Fruit fly (Drosophila melanogaster) whole organism, embryonic: ENCODE measurements around the gene CG42671.

Experiments used
- Atf6 ChIP-seq: fragments of 200-800 bp; sonication (Bioruptor generic); IDR thresholded peaks from 2 replicates; pipeline ENCODE4 v1.3.6; 2022; ENCODE audit warnings: missing biosample characterization, missing genetic modification characterization
- Awh ChIP-seq: fragments of 200-800 bp; sonication (Bioruptor generic); IDR thresholded peaks from 2 replicates; pipeline ENCODE4, ENCODE4 v1.3.6; 2022; ENCODE audit warnings: missing biosample characterization, missing genetic modification characterization
- BEAF-32 ChIP-seq: fragments of 200-800 bp; sonication (Bioruptor generic); optimal IDR thresholded peaks from 3 replicates; lab custom pipeline; 2017; ENCODE audit warnings: missing biosample characterization, missing genetic modification characterization, mild to moderate bottlenecking, moderate library complexity, missing genetic modification reagents
- CG10654 ChIP-seq: fragments of 200-800 bp; sonication (Bioruptor generic); optimal IDR thresholded peaks from 2 replicates; lab custom pipeline; 2016; ENCODE audit warnings: missing biosample characterization, missing genetic modification characterization
- CG11247 ChIP-seq: fragments of 200-800 bp; sonication (Bioruptor generic); IDR thresholded peaks from 2 replicates; pipeline ENCODE4 v1.3.6; 2022; ENCODE audit warnings: missing biosample characterization, missing genetic modification characterization
- CG11398 ChIP-seq: fragments of 200-800 bp; sonication (Bioruptor generic); optimal IDR thresholded peaks from 2 replicates; lab custom pipeline; 2016; ENCODE audit warnings: missing biosample characterization, missing genetic modification characterization
- CG1603 ChIP-seq: fragments of 200-800 bp; sonication (Bioruptor generic); optimal IDR thresholded peaks from 2 replicates; lab custom pipeline; 2019; ENCODE audit warnings: missing biosample characterization, mild to moderate bottlenecking, missing genetic modification characterization, moderate library complexity
- CG17612 ChIP-seq: fragments of 200-800 bp; sonication (Bioruptor generic); IDR thresholded peaks from 2 replicates; pipeline ENCODE4 v1.3.6; 2022; ENCODE audit warnings: missing biosample characterization, missing genetic modification characterization
- CG17802 ChIP-seq: fragments of 200-800 bp; sonication (Bioruptor generic); optimal IDR thresholded peaks from 2 replicates; lab custom pipeline; 2018; ENCODE audit warnings: missing biosample characterization, mild to moderate bottlenecking, missing genetic modification characterization, moderate library complexity
- CG2120 ChIP-seq: fragments of 200-800 bp; sonication (Bioruptor generic); optimal IDR thresholded peaks from 3 replicates; lab custom pipeline; 2016; ENCODE audit warnings: missing biosample characterization, missing genetic modification characterization
- CG2712 ChIP-seq: fragments of 200-800 bp; optimal IDR thresholded peaks from 3 replicates; lab custom pipeline; 2019; ENCODE audit warnings: missing biosample characterization, mild to moderate bottlenecking, missing genetic modification characterization, moderate library complexity
- CG32767 ChIP-seq: fragments of 200-800 bp; sonication (Bioruptor generic); IDR thresholded peaks from 2 replicates; pipeline ENCODE4 v1.3.6; 2022; ENCODE audit warnings: missing biosample characterization, missing genetic modification characterization
- CG3281 ChIP-seq: fragments of 200-800 bp; sonication (Bioruptor generic); optimal IDR thresholded peaks from 3 replicates; lab custom pipeline; 2017; ENCODE audit warnings: missing biosample characterization, mild to moderate bottlenecking, missing genetic modification characterization
- CG4282 ChIP-seq: fragments of 200-800 bp; sonication (Bioruptor generic); optimal IDR thresholded peaks from 2 replicates; lab custom pipeline; 2016; ENCODE audit warnings: missing biosample characterization, missing genetic modification characterization
- CG6272 ChIP-seq: fragments of 200-800 bp; sonication (Bioruptor generic); IDR thresholded peaks from 2 replicates; pipeline ENCODE4 v1.3.6; 2022; ENCODE audit warnings: missing biosample characterization, missing genetic modification characterization
- CG7786 ChIP-seq: fragments of 200-800 bp; sonication (Bioruptor generic); optimal IDR thresholded peaks from 2 replicates; lab custom pipeline; 2016; ENCODE audit warnings: missing biosample characterization, missing genetic modification characterization
- CG8290 ChIP-seq, 3 experiments: fragments of 200-800 bp; sonication (Bioruptor generic); optimal IDR thresholded peaks; 2 replicates each; lab custom pipeline; 2016 to 2019; ENCODE audit warnings: missing biosample characterization in 3 of 3, missing genetic modification characterization in 3 of 3, mild to moderate bottlenecking in 2 of 3, moderate library complexity in 1 of 3
- CG9797 ChIP-seq: fragments of 200-800 bp; sonication (Bioruptor generic); optimal IDR thresholded peaks from 3 replicates; lab custom pipeline; 2018; ENCODE audit warnings: missing biosample characterization, mild to moderate bottlenecking, missing genetic modification characterization
- CrebB ChIP-seq: fragments of 200-800 bp; sonication (Bioruptor generic); optimal IDR thresholded peaks from 3 replicates; lab custom pipeline; 2018; ENCODE audit warnings: missing biosample characterization, mild to moderate bottlenecking, missing genetic modification characterization
- Elba2 ChIP-seq: fragments of 200-800 bp; sonication (Bioruptor generic); optimal IDR thresholded peaks from 3 replicates; lab custom pipeline; 2016; ENCODE audit warnings: missing biosample characterization, missing genetic modification characterization
- HmgD ChIP-seq: fragments of 200-800 bp; sonication (Bioruptor generic); optimal IDR thresholded peaks from 3 replicates; lab custom pipeline; 2016; ENCODE audit warnings: missing biosample characterization, missing genetic modification characterization
- Lim3 ChIP-seq: fragments of 200-800 bp; sonication (Bioruptor generic); IDR thresholded peaks from 2 replicates; pipeline ENCODE4 v1.3.6; 2022; ENCODE audit warnings: missing biosample characterization, missing genetic modification characterization
- Meics ChIP-seq: fragments of 200-800 bp; sonication (Bioruptor generic); optimal IDR thresholded peaks from 2 replicates; lab custom pipeline; 2017; ENCODE audit warnings: missing biosample characterization, mild to moderate bottlenecking, missing genetic modification characterization
- NC2α ChIP-seq: fragments of 200-800 bp; sonication (Bioruptor generic); optimal IDR thresholded peaks from 2 replicates; lab custom pipeline; 2016; ENCODE audit warnings: missing biosample characterization, missing genetic modification characterization
- Pdp1 ChIP-seq, 2 experiments: fragments of 200-800 bp; sonication (Bioruptor generic); optimal IDR thresholded peaks; 3 replicates each; lab custom pipeline; 2016; ENCODE audit warnings: missing biosample characterization in 2 of 2, missing genetic modification characterization in 2 of 2, mild to moderate bottlenecking in 1 of 2, moderate library complexity in 1 of 2
- TFAM ChIP-seq: fragments of 200-800 bp; sonication (Bioruptor generic); optimal IDR thresholded peaks from 2 replicates; lab custom pipeline; 2017; ENCODE audit warnings: missing biosample characterization, missing genetic modification characterization, inconsistent platforms
- Tbp ChIP-seq: fragments of >200 bp; optimal IDR thresholded peaks from 2 replicates; lab custom pipeline; 2018; ENCODE audit warnings: missing biosample characterization, missing genetic modification characterization
- Usf ChIP-seq: fragments of 200-800 bp; sonication (Bioruptor generic); optimal IDR thresholded peaks from 2 replicates; lab custom pipeline; 2017; ENCODE audit warnings: missing genotype, missing biosample characterization, missing genetic modification characterization
- ac ChIP-seq: fragments of 200-800 bp; sonication (Bioruptor generic); optimal IDR thresholded peaks from 3 replicates; lab custom pipeline; 2017; ENCODE audit warnings: missing biosample characterization, mild to moderate bottlenecking, missing genetic modification characterization
- al ChIP-seq: fragments of 200-800 bp; sonication (Bioruptor generic); IDR thresholded peaks from 2 replicates; pipeline ENCODE4 v1.3.6; 2022; ENCODE audit warnings: missing biosample characterization, missing genetic modification characterization
- ara ChIP-seq: fragments of 200-800 bp; sonication (Bioruptor generic); IDR thresholded peaks from 2 replicates; pipeline ENCODE4 v1.3.6; 2022; ENCODE audit warnings: missing biosample characterization, missing genetic modification characterization
- btn ChIP-seq: fragments of 200-800 bp; sonication (Bioruptor generic); optimal IDR thresholded peaks from 2 replicates; lab custom pipeline; 2016; ENCODE audit warnings: missing biosample characterization, missing genetic modification characterization
- cas ChIP-seq: fragments of 200-800 bp; sonication (Bioruptor generic); IDR thresholded peaks from 2 replicates; pipeline ENCODE4 v1.3.6; 2022; ENCODE audit warnings: missing biosample characterization, missing genetic modification characterization
- crc ChIP-seq: fragments of 200-800 bp; sonication (Bioruptor generic); optimal IDR thresholded peaks from 2 replicates; lab custom pipeline; 2016; ENCODE audit warnings: missing biosample characterization, missing genetic modification characterization
- crol ChIP-seq: fragments of 200-800 bp; sonication (Bioruptor generic); IDR thresholded peaks from 2 replicates; pipeline ENCODE4 v1.3.6; 2022; ENCODE audit warnings: missing biosample characterization, missing genetic modification characterization
- dmrt11E ChIP-seq: fragments of 200-800 bp; sonication (Bioruptor generic); optimal IDR thresholded peaks from 3 replicates; lab custom pipeline; 2018; ENCODE audit warnings: missing biosample characterization, mild to moderate bottlenecking, missing genetic modification characterization, moderate library complexity
- exex ChIP-seq: fragments of 200-800 bp; sonication (Bioruptor generic); optimal IDR thresholded peaks from 4 replicates; lab custom pipeline; 2018; ENCODE audit warnings: missing biosample characterization, mild to moderate bottlenecking, missing genetic modification characterization, moderate library complexity
- ftz-f1 ChIP-seq: fragments of 200-800 bp; sonication (Bioruptor generic); optimal IDR thresholded peaks from 2 replicates; lab custom pipeline; 2016; ENCODE audit warnings: missing biosample characterization, missing genetic modification characterization
- gcm ChIP-seq: fragments of 200-800 bp; sonication (Bioruptor generic); optimal IDR thresholded peaks from 2 replicates; lab custom pipeline; 2019; ENCODE audit warnings: missing biosample characterization, mild to moderate bottlenecking, missing genetic modification characterization, moderate library complexity
- her ChIP-seq: fragments of 200-800 bp; sonication (Bioruptor generic); optimal IDR thresholded peaks from 2 replicates; lab custom pipeline; 2016; ENCODE audit warnings: missing biosample characterization, missing genetic modification characterization
- hkb ChIP-seq, 2 experiments: fragments of 200-800 bp in 1 of 2; fragments of >200 bp in 1 of 2; sonication (Bioruptor generic) in 1 of 2; IDR thresholded peaks in 1 of 2; optimal IDR thresholded peaks in 1 of 2; 2 replicates each; pipeline versions ENCODE4 v1.3.6 to Lab custom; 2017 to 2022; ENCODE audit warnings: missing biosample characterization in 1 of 2, missing genetic modification characterization in 1 of 2
- lmd ChIP-seq: fragments of 200-800 bp; sonication (Bioruptor generic); IDR thresholded peaks from 2 replicates; pipeline ENCODE4 v1.3.6; 2022; ENCODE audit warnings: missing biosample characterization, missing genetic modification characterization
- mam ChIP-seq: fragments of 200-800 bp; sonication (Bioruptor generic); optimal IDR thresholded peaks from 3 replicates; lab custom pipeline; 2016; ENCODE audit warnings: missing biosample characterization, missing genetic modification characterization
- mirr ChIP-seq: fragments of 200-800 bp; sonication (Bioruptor generic); optimal IDR thresholded peaks from 3 replicates; lab custom pipeline; 2018; ENCODE audit warnings: missing biosample characterization, mild to moderate bottlenecking, missing genetic modification characterization
- ro ChIP-seq: fragments of 200-800 bp; sonication (Bioruptor generic); IDR thresholded peaks from 2 replicates; pipeline ENCODE4 v1.3.6; 2022; ENCODE audit warnings: missing biosample characterization, missing genetic modification characterization
- sc ChIP-seq, 3 experiments: fragments of >200 bp in 2 of 3; fragments of 200-800 bp in 1 of 3; sonication (Bioruptor generic) in 1 of 3; optimal IDR thresholded peaks; 2 replicates in 2 of 3; 3 replicates in 1 of 3; lab custom pipeline; 2017; ENCODE audit warnings: mild to moderate bottlenecking in 1 of 3, missing biosample characterization in 1 of 3, missing genetic modification characterization in 1 of 3, missing genetic modification reagents in 1 of 3
- tio ChIP-seq: fragments of 200-800 bp; sonication (Bioruptor generic); optimal IDR thresholded peaks from 2 replicates; lab custom pipeline; 2017; ENCODE audit warnings: missing biosample characterization, missing genetic modification characterization, inconsistent platforms
- vnd ChIP-seq: fragments of 200-800 bp; sonication (Bioruptor generic); IDR thresholded peaks from 3 replicates; pipeline ENCODE4 v1.3.6; 2022; ENCODE audit warnings: missing biosample characterization, missing genetic modification characterization; ENCODE audit not compliant: partially characterized antibody
- zfh1 ChIP-seq: fragments of 200-800 bp; sonication (Bioruptor generic); IDR thresholded peaks from 3 replicates; pipeline ENCODE4 v1.3.6; 2022; ENCODE audit warnings: missing biosample characterization, missing genetic modification characterization

The CG42671 gene

DNA sequence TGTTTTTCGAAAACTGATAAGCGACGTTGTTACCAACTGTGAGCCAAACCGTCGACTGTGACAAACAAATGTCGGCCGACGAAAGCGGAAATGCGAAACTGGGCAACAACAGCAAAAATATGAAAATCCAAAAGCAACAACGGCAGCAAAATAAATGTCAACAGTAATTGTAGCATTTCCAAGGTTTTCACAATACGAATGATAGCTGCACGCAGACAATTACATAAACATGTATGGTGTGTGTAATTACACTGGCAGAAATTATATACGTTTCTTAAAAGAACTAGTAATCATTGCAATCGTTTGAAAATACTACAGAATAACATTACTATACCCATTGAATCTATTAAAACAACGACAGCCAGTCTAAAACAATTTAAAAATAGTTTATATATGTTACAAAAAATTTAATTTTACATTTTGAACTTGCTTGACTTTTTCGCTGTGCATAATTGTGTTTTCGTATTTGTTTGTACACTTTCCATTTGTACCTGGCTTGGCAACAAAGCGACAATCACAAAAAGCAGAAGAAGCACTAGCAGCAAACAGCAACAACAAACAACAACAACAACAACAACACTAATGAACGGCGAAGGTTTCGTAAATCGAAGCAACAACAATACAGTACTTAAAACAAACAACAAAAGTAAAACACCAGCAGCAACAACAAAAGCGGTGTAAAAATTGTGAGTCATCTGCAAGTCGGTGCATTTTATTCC is 46.6 kb downstream of the CG42671 start (continued):
- TF ChIP-seq sc (optimal IDR thresholded peaks at IDR 0.05; lab: Kevin White, UChicago) (no peak), sc (GFP tag; optimal IDR thresholded peaks at IDR 0.05; lab: Kevin White, UChicago) (peak; percentile 8), CG1603 (tag; lab: Kevin White, UChicago) (peak; percentile 69), BEAF-32 (no peak), CG17612 (GFP tag; lab: Robert Waterston, UW) (peak; percentile 23; the same call in 1 of the 2 replicates), CG17802 (tag; lab: Kevin White, UChicago) (peak; percentile 19), exex (tag; lab: Kevin White, UChicago) (peak; percentile 58), Elba2 (GFP tag; lab: Kevin White, UChicago) (peak; percentile 43), CG3281 (GFP tag; lab: Kevin White, UChicago) (peak; percentile 10), CG11247 (GFP tag; lab: Robert Waterston, UW) (peak; percentile 80), lmd (GFP tag; lab: Robert Waterston, UW) (peak; percentile 77), hkb (optimal IDR thresholded peaks at IDR 0.05; lab: Kevin White, UChicago) (no peak), hkb (GFP tag; IDR thresholded peaks at IDR 0.05; lab: Robert Waterston, UW) (peak; percentile 78), CG32767 (GFP tag; lab: Robert Waterston, UW) (peak; percentile 37; the same call in 1 of the 2 replicates), Awh (GFP tag; lab: Robert Waterston, UW) (peak; percentile 78), CG8290 (GFP tag; optimal IDR thresholded peaks at IDR 0.05; lab: Kevin White, UChicago) (peak; percentile 16), CG8290 (tag; optimal IDR thresholded peaks at IDR 0.05; lab: Kevin White, UChicago) (peak in 1 of 2 experiments; percentile 40), Pdp1 (GFP tag; optimal IDR thresholded peaks at IDR 0.05; lab: Kevin White, UChicago) (peak in 1 of 2 experiments; percentile 73), CG7786 (GFP tag; lab: Kevin White, UChicago) (peak; percentile 36), HmgD (GFP tag; lab: Kevin White, UChicago) (no peak), gcm (GFP tag; lab: Kevin White, UChicago) (peak; percentile 17), CG10654 (GFP tag; lab: Kevin White, UChicago) (peak; percentile 31), crc (no peak), TFAM (no peak), ftz-f1 (GFP tag; lab: Kevin White, UChicago) (no peak), Tbp (GFP tag; lab: Kevin White, UChicago) (no peak), btn (no peak), Lim3 (GFP tag; lab: Robert Waterston, UW) (no peak), zfh1 (peak; percentile 75; the same call in 2 of the 3 replicates), NC2α (GFP tag; lab: Kevin White, UChicago) (no peak), CrebB (peak; percentile 66), al (GFP tag; lab: Robert Waterston, UW) (peak; percentile 70), tio (GFP tag; lab: Kevin White, UChicago) (no peak), dmrt11E (tag; lab: Kevin White, UChicago) (peak; percentile 83), ac (peak; percentile 59), CG6272 (GFP tag; lab: Robert Waterston, UW) (peak; percentile 65), CG11398 (GFP tag; lab: Kevin White, UChicago) (no peak), CG2712 (peak; percentile 82), ro (GFP tag; lab: Robert Waterston, UW) (peak; percentile 60), Usf (GFP tag; lab: Kevin White, UChicago) (no peak), mam (peak; percentile 22), her (GFP tag; lab: Kevin White, UChicago) (no peak), CG2120 (GFP tag; lab: Kevin White, UChicago) (peak; percentile 61), crol (GFP tag; lab: Robert Waterston, UW) (no peak), vnd (GFP tag; lab: Robert Waterston, UW) (no peak), Atf6 (GFP tag; lab: Robert Waterston, UW) (peak; percentile 79), CG9797 (no peak), Meics (GFP tag; lab: Kevin White, UChicago) (peak; percentile 39), mirr (GFP tag; lab: Kevin White, UChicago) (no peak), CG4282 (GFP tag; lab: Kevin White, UChicago) (no peak), cas (GFP tag; lab: Robert Waterston, UW) (peak; percentile 71; the same call in 1 of the 2 replicates), ara (GFP tag; lab: Robert Waterston, UW) (peak; percentile 87)
